Worm (Caenorhabditis elegans): ENCODE measurements around the gene twk-16.

DNA sequence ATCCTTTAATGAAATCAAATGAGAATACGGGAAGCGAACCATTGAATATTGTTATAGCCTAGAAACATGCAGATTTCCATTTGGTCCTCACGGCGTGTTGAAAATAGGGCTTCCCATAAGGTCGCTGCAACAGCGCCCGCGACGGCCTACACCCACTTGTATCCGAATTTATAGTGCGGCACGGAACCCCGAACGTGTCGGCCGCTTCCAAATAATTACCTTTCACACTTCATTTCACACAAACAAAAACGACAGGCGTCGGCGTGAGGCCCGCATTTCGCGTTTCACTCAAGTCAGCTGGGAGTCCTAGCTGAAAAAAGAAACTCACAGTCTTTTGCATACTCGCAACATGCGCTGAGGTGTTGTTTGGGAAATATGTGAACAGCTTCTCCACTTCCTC lies 47.4 kb upstream of the twk-16 start:
- TF ChIP-seq ama-1 (optimal IDR thresholded peaks at IDR 0.05) (no peak), vab-7 (GFP tag; IDR thresholded peaks at IDR 0.05) (no peak), nhr-25 (tag; optimal IDR thresholded peaks at IDR 0.05; ENCODE audit: borderline replicate concordance, insufficient read depth) (no peak), mdl-1 (tag; optimal IDR thresholded peaks at IDR 0.05) (no peak), nhr-28 (tag; optimal IDR thresholded peaks at IDR 0.05) (no peak), zag-1 (tag; optimal IDR thresholded peaks at IDR 0.05) (no peak), fkh-10 (GFP tag; optimal IDR thresholded peaks at IDR 0.05) (no peak), nhr-77 (tag; optimal IDR thresholded peaks at IDR 0.05) (no peak), egl-27 (tag; optimal IDR thresholded peaks at IDR 0.05) (no peak)
